Worm (Caenorhabditis elegans) whole organism, early embryonic: Measurements from ENCODE around the gene ceh-21.
A peak's percentile ranks its signal among the peaks of the same experiment; 100 is the strongest.

ENCODE experiments used
- B0310.2 ChIP-seq: sonication (generic microtip); optimal IDR thresholded peaks from 2 replicates; lab custom pipeline; 2016; ENCODE audit warnings: mild to moderate bottlenecking, missing genetic modification characterization, missing compliant biosample characterization
- F13C5.2 ChIP-seq: sonication (generic microtip); optimal IDR thresholded peaks from 2 replicates; lab custom pipeline; 2017; ENCODE audit warnings: mild to moderate bottlenecking, missing genetic modification characterization, inconsistent platforms, missing compliant biosample characterization
- aly-1 ChIP-seq: sonication (generic microtip); optimal IDR thresholded peaks from 2 replicates; lab custom pipeline; 2016; ENCODE audit warnings: missing genetic modification characterization, missing compliant biosample characterization
- ama-1 ChIP-seq: fragments of 150-350 bp; optimal IDR thresholded peaks from 2 replicates; lab custom pipeline; 2014
- ceh-13 ChIP-seq: fragments of 200-800 bp; sonication (Bioruptor generic); optimal IDR thresholded peaks from 2 replicates; lab custom pipeline; 2018; ENCODE audit warnings: mild to moderate bottlenecking, missing genetic modification characterization, missing compliant biosample characterization
- ceh-36 ChIP-seq: sonication (generic microtip); optimal IDR thresholded peaks from 2 replicates; lab custom pipeline; 2016; ENCODE audit warnings: missing genetic modification characterization, inconsistent platforms, missing compliant biosample characterization
- ets-7 ChIP-seq: sonication (generic microtip); optimal IDR thresholded peaks from 2 replicates; lab custom pipeline; 2016; ENCODE audit warnings: missing genotype, missing genetic modification characterization, missing compliant biosample characterization
- flt-1 ChIP-seq: fragments of 200-800 bp; sonication (Bioruptor generic); IDR thresholded peaks from 2 replicates; pipeline ENCODE4 v1.3.6; 2022; ENCODE audit warnings: missing genetic modification characterization, missing compliant biosample characterization
- hmbx-1 ChIP-seq: sonication (generic microtip); optimal IDR thresholded peaks from 2 replicates; lab custom pipeline; 2016; ENCODE audit warnings: mild to moderate bottlenecking, missing genetic modification characterization, missing compliant biosample characterization
- hmg-4 ChIP-seq: fragments of 200-800 bp; sonication (Bioruptor generic); optimal IDR thresholded peaks from 2 replicates; lab custom pipeline; 2018; ENCODE audit warnings: mild to moderate bottlenecking, missing genetic modification characterization, missing compliant biosample characterization
- hnd-1 ChIP-seq: sonication (generic microtip); optimal IDR thresholded peaks from 2 replicates; lab custom pipeline; 2016; ENCODE audit warnings: missing genetic modification characterization, missing compliant biosample characterization
- pes-1 ChIP-seq: fragments of 200-800 bp; sonication (Bioruptor generic); IDR thresholded peaks from 2 replicates; pipeline ENCODE4 v1.3.6; 2022; ENCODE audit warnings: missing genetic modification reagents, missing genetic modification characterization, missing compliant biosample characterization
- scrt-1 ChIP-seq: fragments of 200-800 bp; sonication (Bioruptor generic); IDR thresholded peaks from 2 replicates; pipeline ENCODE4 v1.3.6; 2022; ENCODE audit warnings: missing genetic modification characterization, missing compliant biosample characterization
- sea-1 ChIP-seq: fragments of 200-800 bp; sonication (Bioruptor generic); conservative IDR thresholded peaks from 2 replicates; pipeline ENCODE4 v1.3.6; 2022; ENCODE audit warnings: missing genetic modification characterization, missing compliant biosample characterization
- tbx-11 ChIP-seq: fragments of 200-800 bp; sonication (Bioruptor generic); IDR thresholded peaks from 2 replicates; pipeline ENCODE4 v1.3.6; 2022; ENCODE audit warnings: missing genetic modification characterization, missing compliant biosample characterization
- tbx-37 ChIP-seq: fragments of 200-800 bp; sonication (Bioruptor generic); conservative IDR thresholded peaks from 2 replicates; pipeline ENCODE4 v1.3.6; 2022; ENCODE audit warnings: missing genetic modification reagents, missing genetic modification characterization, missing compliant biosample characterization
- tra-4 ChIP-seq: sonication (generic microtip); optimal IDR thresholded peaks from 2 replicates; lab custom pipeline; 2017; ENCODE audit warnings: missing genetic modification characterization, missing compliant biosample characterization

Gene ceh-21

DNA sequence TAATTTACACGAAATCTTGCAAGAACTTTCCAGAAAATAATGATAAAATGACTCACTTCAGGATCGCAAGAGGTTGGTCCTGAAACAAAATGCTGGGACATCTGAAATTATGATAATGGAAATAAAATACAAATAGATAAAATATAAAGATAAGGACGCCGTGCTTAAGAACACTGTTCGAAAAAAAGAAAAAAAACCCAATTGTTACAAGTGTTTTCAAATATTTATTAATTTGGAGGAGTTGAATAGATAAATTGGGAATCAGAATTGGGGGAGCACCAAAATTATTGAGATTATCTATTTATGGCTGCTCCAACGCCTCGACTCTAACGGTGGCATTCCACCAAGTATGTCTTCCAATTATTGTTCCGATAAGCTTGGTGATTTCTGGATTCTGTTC, 4.0 kb downstream of the ceh-21 start, which contains the start of gene ceh-41:
Gene ceh-41 (minus strand): TSS at position 101 of the 400 bp plus-strand sequence.
- TF ChIP-seq ets-7: no peak
- no peak for TF ChIP-seq tbx-37 (GFP tag; lab: Robert Waterston, UW)
- no peak for TF ChIP-seq pes-1
- no peak for TF ChIP-seq ama-1
- no peak for TF ChIP-seq hmg-4
- TF ChIP-seq sea-1 (GFP tag; lab: Robert Waterston, UW): no peak
- no peak for TF ChIP-seq flt-1 (GFP tag; lab: Robert Waterston, UW)
- no peak for TF ChIP-seq aly-1 (tag; lab: Kevin White, UChicago)

DNA sequence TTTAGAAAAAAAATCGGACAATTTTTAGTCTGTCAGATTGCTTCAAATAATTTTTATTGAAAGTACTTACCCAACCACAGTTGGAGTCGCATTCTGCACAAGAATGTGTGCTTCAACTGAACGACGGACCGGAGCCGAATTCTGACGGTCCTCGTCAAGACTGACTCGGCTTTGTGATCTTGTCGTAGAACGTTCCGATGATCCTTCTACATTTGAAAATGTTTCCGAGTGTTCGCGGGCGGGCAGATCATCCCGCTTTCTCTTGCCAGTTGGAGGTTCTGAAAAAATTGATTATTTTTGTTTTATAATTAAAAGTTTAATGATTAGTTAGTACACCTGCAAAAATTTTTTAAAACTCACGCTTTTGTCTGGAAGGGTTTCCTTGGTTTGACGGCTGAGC, 4.9 kb downstream of the ceh-21 start:
- TF ChIP-seq aly-1 (tag; lab: Kevin White, UChicago) (no peak), B0310.2 (tag; lab: Kevin White, UChicago) (no peak), sea-1 (GFP tag; lab: Robert Waterston, UW) (no peak), tbx-37 (GFP tag; lab: Robert Waterston, UW) (no peak), flt-1 (GFP tag; lab: Robert Waterston, UW) (no peak), hmg-4 (no peak), ceh-13 (GFP tag; lab: Kevin White, UChicago) (no peak), F13C5.2 (tag; lab: Kevin White, UChicago) (no peak), tra-4 (tag; lab: Kevin White, UChicago) (no peak), ama-1 (no peak), scrt-1 (no peak), hmbx-1 (tag; lab: Kevin White, UChicago) (no peak), pes-1 (no peak)

DNA sequence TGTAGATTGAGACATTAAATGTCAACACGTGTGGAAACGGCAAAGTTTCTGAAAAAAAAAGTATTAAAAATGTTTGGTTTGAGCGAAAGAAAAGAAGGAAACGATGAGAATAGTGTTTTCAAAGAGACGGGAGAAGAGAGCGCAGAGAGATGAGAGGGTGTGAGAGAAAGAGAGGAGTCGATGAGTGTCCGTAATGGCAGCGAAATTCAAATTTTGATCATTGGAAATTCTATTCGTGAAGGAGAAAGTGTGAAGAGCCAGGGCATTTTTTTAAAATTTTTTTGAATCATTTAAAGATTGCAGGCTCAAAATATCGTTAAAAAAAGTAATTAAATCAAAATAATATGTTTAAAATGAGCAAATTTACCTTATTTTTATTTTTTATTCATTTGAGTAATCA, 7.0 kb downstream of the ceh-21 start, which contains the start of gene T26C11.4:
Gene T26C11.4 (minus strand): TSS at position 54 of the 400 bp plus-strand sequence.
- no peak for TF ChIP-seq flt-1 (GFP tag; lab: Robert Waterston, UW)
- TF ChIP-seq aly-1 (tag; lab: Kevin White, UChicago): no peak
- TF ChIP-seq ama-1: no peak

DNA sequence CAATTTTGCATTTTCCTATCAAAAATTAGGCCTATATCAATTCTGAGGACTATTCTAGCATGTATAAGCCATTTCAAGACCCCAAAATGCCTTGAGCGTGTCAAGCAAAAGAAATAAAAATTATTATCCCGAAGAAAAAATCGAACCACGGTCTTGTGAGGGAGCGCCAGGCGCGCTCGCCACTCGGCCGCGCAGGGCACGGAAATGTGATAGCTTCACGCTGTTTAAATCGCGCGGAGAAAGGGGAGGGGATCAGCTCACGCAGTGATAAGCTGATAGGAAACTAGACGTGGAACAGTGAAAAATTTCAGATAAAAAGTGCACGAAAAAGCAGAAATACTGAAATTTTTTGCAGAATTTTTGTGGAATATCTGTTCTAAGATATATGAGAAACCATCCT, 14.8 kb downstream of the ceh-21 start:
- TF ChIP-seq ets-7 (no peak), hmbx-1 (tag; lab: Kevin White, UChicago) (no peak), sea-1 (GFP tag; lab: Robert Waterston, UW) (peak; percentile 75), tbx-11 (GFP tag; lab: Robert Waterston, UW) (peak; percentile 64), F13C5.2 (tag; lab: Kevin White, UChicago) (peak; percentile 67), tra-4 (tag; lab: Kevin White, UChicago) (no peak), hmg-4 (peak; percentile 57), tbx-37 (GFP tag; lab: Robert Waterston, UW) (peak; percentile 81), hnd-1 (tag; lab: Kevin White, UChicago) (peak; percentile 61), pes-1 (peak; percentile 77), ceh-13 (GFP tag; lab: Kevin White, UChicago) (peak; percentile 26), aly-1 (tag; lab: Kevin White, UChicago) (no peak), flt-1 (GFP tag; lab: Robert Waterston, UW) (peak; percentile 72), ama-1 (no peak), scrt-1 (peak; percentile 78), ceh-36 (tag; lab: Kevin White, UChicago) (peak; percentile 55), B0310.2 (tag; lab: Kevin White, UChicago) (peak; percentile 42)

DNA sequence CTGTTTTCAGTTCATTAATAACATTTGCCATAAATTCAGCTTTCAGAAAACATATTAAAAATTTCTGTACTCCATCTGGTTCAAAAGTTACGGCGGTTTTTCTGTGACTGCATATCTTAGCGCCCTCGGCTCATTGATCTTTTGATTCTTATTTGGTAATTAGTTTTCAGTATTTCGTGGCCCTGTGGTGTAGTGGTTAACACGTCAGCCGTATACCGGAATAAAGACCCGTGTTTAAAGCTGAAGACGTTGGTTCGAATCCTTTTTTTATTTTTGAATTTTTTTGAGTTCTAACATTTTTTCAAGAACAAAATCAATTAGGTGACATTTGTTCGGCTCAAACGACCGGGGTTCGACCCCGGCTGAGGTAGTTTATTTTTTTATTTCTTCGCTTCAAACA, 22.1 kb downstream of the ceh-21 start:
- TF ChIP-seq ama-1 (no peak), B0310.2 (tag; lab: Kevin White, UChicago) (no peak), tbx-37 (GFP tag; lab: Robert Waterston, UW) (no peak), flt-1 (GFP tag; lab: Robert Waterston, UW) (no peak), F13C5.2 (tag; lab: Kevin White, UChicago) (no peak), sea-1 (GFP tag; lab: Robert Waterston, UW) (no peak), tra-4 (tag; lab: Kevin White, UChicago) (no peak), ceh-13 (GFP tag; lab: Kevin White, UChicago) (no peak), hnd-1 (tag; lab: Kevin White, UChicago) (no peak), aly-1 (tag; lab: Kevin White, UChicago) (no peak), tbx-11 (GFP tag; lab: Robert Waterston, UW) (no peak), hmg-4 (no peak), hmbx-1 (tag; lab: Kevin White, UChicago) (no peak), scrt-1 (no peak), ceh-36 (tag; lab: Kevin White, UChicago) (no peak), ets-7 (no peak)

DNA sequence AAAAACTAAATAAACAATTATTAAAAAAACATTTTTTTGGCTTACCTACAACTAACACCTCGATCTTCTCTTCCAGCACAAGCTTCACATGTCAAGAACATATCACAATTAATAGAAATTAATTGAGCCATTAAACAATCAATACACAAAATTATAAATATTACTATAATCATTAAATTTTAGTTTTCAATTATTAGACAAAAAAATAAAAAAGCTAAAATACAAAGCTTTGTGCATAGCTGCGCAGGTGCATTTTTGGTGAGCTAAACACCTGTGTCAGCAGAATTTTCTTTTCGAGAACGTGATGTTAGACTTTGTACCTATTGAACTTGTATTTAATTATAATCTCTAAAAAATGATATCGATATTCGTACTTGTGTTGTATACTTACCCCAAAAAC, 22.6 kb downstream of the ceh-21 start, which contains the start of gene C14E2.6:
Gene C14E2.6 (minus strand): TSS at position 101 of the 400 bp plus-strand sequence.
- no peak for TF ChIP-seq flt-1 (GFP tag; lab: Robert Waterston, UW)
- TF ChIP-seq F13C5.2 (tag; lab: Kevin White, UChicago): no peak
- no peak for TF ChIP-seq ama-1

DNA sequence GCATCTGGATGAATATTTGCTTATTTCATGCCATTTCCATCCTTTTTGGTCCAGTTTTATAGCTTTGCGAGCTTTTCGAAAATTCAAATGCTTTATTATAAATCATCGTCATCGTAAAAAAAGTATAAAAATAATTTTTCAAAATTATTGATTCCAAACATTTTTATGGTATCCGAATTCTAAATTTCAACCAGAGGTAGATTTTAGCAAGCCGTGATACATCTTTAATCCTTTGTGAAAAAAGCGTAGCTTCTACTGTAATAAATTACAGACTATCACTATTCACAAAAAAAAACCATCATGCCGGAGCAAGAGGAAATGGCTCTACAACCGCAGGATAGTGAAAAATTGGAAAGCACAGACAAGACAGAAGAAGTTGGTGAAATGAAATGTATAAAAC, 26.4 kb downstream of the ceh-21 start, which contains the start of gene C14E2.1:
Gene C14E2.1 (plus strand): TSS at position 301 of the 400 bp plus-strand sequence.
- TF ChIP-seq flt-1 (GFP tag; lab: Robert Waterston, UW) (no peak), pes-1 (no peak), hmg-4 (no peak), hnd-1 (tag; lab: Kevin White, UChicago) (no peak), tbx-11 (GFP tag; lab: Robert Waterston, UW) (no peak), ama-1 (no peak), aly-1 (tag; lab: Kevin White, UChicago) (no peak), F13C5.2 (tag; lab: Kevin White, UChicago) (no peak), scrt-1 (no peak), ceh-13 (GFP tag; lab: Kevin White, UChicago) (no peak), tra-4 (tag; lab: Kevin White, UChicago) (no peak), ceh-36 (tag; lab: Kevin White, UChicago) (no peak), ets-7 (no peak)
